Worm (Caenorhabditis elegans) whole organism, L1 larva: ENCODE results near the gene srm-6.

Source experiments
- C04F5.9 ChIP-seq: sonication (generic microtip); optimal IDR thresholded peaks from 2 replicates; lab custom pipeline; 2016; ENCODE audit warnings: missing genetic modification characterization, missing compliant biosample characterization
- C34B4.2 ChIP-seq: sonication (generic microtip); optimal IDR thresholded peaks from 2 replicates; lab custom pipeline; 2017; ENCODE audit warnings: mild to moderate bottlenecking, missing genetic modification characterization, missing compliant biosample characterization
- F16B12.6 ChIP-seq: fragments of 150-350 bp; optimal IDR thresholded peaks from 2 replicates; lab custom pipeline; 2014; ENCODE audit warnings: missing biosample characterization, missing genetic modification characterization
- Y116A8C.19 ChIP-seq: sonication (generic microtip); optimal IDR thresholded peaks from 2 replicates; lab custom pipeline; 2016; ENCODE audit warnings: missing compliant biosample characterization, missing genetic modification characterization, borderline replicate concordance
- aha-1 ChIP-seq: fragments of 150-350 bp; optimal IDR thresholded peaks from 2 replicates; lab custom pipeline; 2014; ENCODE audit warnings: missing biosample characterization, missing genetic modification characterization
- aly-2 ChIP-seq: fragments of 150-350 bp; optimal IDR thresholded peaks from 2 replicates; lab custom pipeline; 2014; ENCODE audit warnings: missing biosample characterization, missing genetic modification characterization
- ama-1 ChIP-seq: fragments of 150-350 bp; optimal IDR thresholded peaks from 2 replicates; lab custom pipeline; 2014
- blmp-1 ChIP-seq: fragments of 150-350 bp; optimal IDR thresholded peaks from 2 replicates; lab custom pipeline; 2014; ENCODE audit warnings: missing biosample characterization, missing genetic modification characterization
- ceh-63 ChIP-seq: fragments of 200-800 bp; sonication (Bioruptor generic); optimal IDR thresholded peaks from 2 replicates; lab custom pipeline; 2018; ENCODE audit warnings: mild to moderate bottlenecking, missing genetic modification characterization, missing compliant biosample characterization
- dsc-1 ChIP-seq: sonication (generic microtip); optimal IDR thresholded peaks from 2 replicates; lab custom pipeline; 2016; ENCODE audit warnings: mild to moderate bottlenecking, missing genetic modification characterization, missing compliant biosample characterization
- efl-1 ChIP-seq, 4 experiments: fragments of 150-350 bp; optimal IDR thresholded peaks in 3 of 4; peaks in 1 of 4; 1 replicate in 1 of 4; 2 replicates in 3 of 4; lab custom pipeline; 2014; ENCODE audit warnings: missing biosample characterization in 2 of 4, missing genetic modification characterization in 2 of 4, missing genetic modification reagents in 2 of 4
- egl-27 ChIP-seq, 2 experiments: fragments of 150-350 bp in 1 of 2; sonication (generic microtip); optimal IDR thresholded peaks; 3 replicates each; lab custom pipeline; 2017 to 2018; ENCODE audit warnings: missing biosample characterization in 2 of 2, missing genetic modification characterization in 2 of 2, missing genetic modification reagents in 2 of 2
- elt-2 ChIP-seq: sonication (generic microtip); optimal IDR thresholded peaks from 2 replicates; lab custom pipeline; 2016; ENCODE audit warnings: missing genetic modification characterization, mild to moderate bottlenecking, inconsistent platforms, missing compliant biosample characterization, missing genetic modification reagents
- elt-3 ChIP-seq, 6 experiments: fragments of 150-350 bp in 1 of 6; sonication (generic microtip); optimal IDR thresholded peaks; 2 replicates each; lab custom pipeline; 2017 to 2018; ENCODE audit warnings: missing biosample characterization in 6 of 6, missing genetic modification characterization in 6 of 6, inconsistent platforms in 1 of 6
- ets-5 ChIP-seq: fragments of 200-800 bp; sonication (Bioruptor generic); IDR thresholded peaks from 2 replicates; pipeline ENCODE4 v1.3.6; 2022; ENCODE audit warnings: missing genetic modification characterization, missing compliant biosample characterization
- fkh-8 ChIP-seq: sonication (generic microtip); optimal IDR thresholded peaks from 2 replicates; lab custom pipeline; 2016; ENCODE audit warnings: mild to moderate bottlenecking, missing genetic modification characterization, missing compliant biosample characterization
- grh-1 ChIP-seq: fragments of 200-800 bp; sonication (Bioruptor generic); IDR thresholded peaks from 2 replicates; pipeline ENCODE4 v1.3.6; 2022; ENCODE audit warnings: missing genetic modification reagents, missing genetic modification characterization, missing compliant biosample characterization
- irx-1 ChIP-seq: sonication (generic microtip); optimal IDR thresholded peaks from 2 replicates; lab custom pipeline; 2016; ENCODE audit warnings: missing genetic modification characterization, missing compliant biosample characterization
- isw-1 ChIP-seq: fragments of 200-800 bp; sonication (Bioruptor generic); IDR thresholded peaks from 2 replicates; pipeline ENCODE4 v1.3.6; 2022; ENCODE audit warnings: missing genetic modification characterization, missing compliant biosample characterization
- jun-1 ChIP-seq: fragments of 150-350 bp; optimal IDR thresholded peaks from 2 replicates; lab custom pipeline; 2014; ENCODE audit warnings: missing biosample characterization, missing genetic modification reagents, missing genetic modification characterization
- lin-14 ChIP-seq: fragments of 200-800 bp; sonication (Bioruptor generic); optimal IDR thresholded peaks from 2 replicates; lab custom pipeline; 2018; ENCODE audit warnings: mild to moderate bottlenecking, missing genetic modification characterization, moderate library complexity, missing compliant biosample characterization
- lin-35 ChIP-seq, 2 experiments: fragments of 150-350 bp; optimal IDR thresholded peaks; 2 replicates each; lab custom pipeline; 2014; ENCODE audit warnings: missing biosample characterization in 2 of 2, missing genetic modification characterization in 2 of 2, missing genetic modification reagents in 2 of 2
- lin-39 ChIP-seq: fragments of 150-350 bp; optimal IDR thresholded peaks from 2 replicates; lab custom pipeline; 2014; ENCODE audit warnings: missing biosample characterization, missing genetic modification reagents, missing genetic modification characterization
- lir-3 ChIP-seq: sonication (generic microtip); optimal IDR thresholded peaks from 2 replicates; lab custom pipeline; 2016; ENCODE audit warnings: mild to moderate bottlenecking, missing genetic modification characterization, moderate library complexity, missing compliant biosample characterization; ENCODE audit not compliant: poor library complexity
- mab-9 ChIP-seq: fragments of 200-800 bp; sonication (Bioruptor generic); IDR thresholded peaks from 2 replicates; pipeline ENCODE4 v1.3.6; 2022; ENCODE audit warnings: missing genetic modification reagents, missing genetic modification characterization, missing compliant biosample characterization
- mdl-1 ChIP-seq, 2 experiments: fragments of 150-350 bp; optimal IDR thresholded peaks; 2 replicates each; lab custom pipeline; 2014 to 2017; ENCODE audit warnings: missing biosample characterization in 2 of 2, missing genetic modification characterization in 2 of 2, inconsistent platforms in 1 of 2
- mep-1 ChIP-seq: fragments of 150-350 bp; optimal IDR thresholded peaks from 2 replicates; lab custom pipeline; 2014; ENCODE audit warnings: missing biosample characterization, missing genetic modification characterization
- nhr-11 ChIP-seq: fragments of 150-350 bp; optimal IDR thresholded peaks from 2 replicates; lab custom pipeline; 2014; ENCODE audit warnings: missing biosample characterization, missing genetic modification characterization
- nhr-12 ChIP-seq: sonication (generic microtip); optimal IDR thresholded peaks from 2 replicates; lab custom pipeline; 2017; ENCODE audit warnings: missing biosample characterization, missing genetic modification characterization
- nhr-19 ChIP-seq: fragments of 200-800 bp; sonication (Bioruptor generic); conservative IDR thresholded peaks from 2 replicates; pipeline ENCODE4 v1.3.6; 2022; ENCODE audit warnings: missing genetic modification characterization, missing compliant biosample characterization
- nhr-20 ChIP-seq: sonication (generic microtip); optimal IDR thresholded peaks from 2 replicates; lab custom pipeline; 2016; ENCODE audit warnings: mild to moderate bottlenecking, missing genetic modification characterization, missing compliant biosample characterization
- nhr-28 ChIP-seq: fragments of 150-350 bp; optimal IDR thresholded peaks from 2 replicates; lab custom pipeline; 2014; ENCODE audit warnings: missing biosample characterization, missing genetic modification characterization
- nhr-71 ChIP-seq: sonication (generic microtip); optimal IDR thresholded peaks from 2 replicates; lab custom pipeline; 2016; ENCODE audit warnings: mild to moderate bottlenecking, missing genetic modification characterization, moderate library complexity, missing compliant biosample characterization
- nhr-76 ChIP-seq: sonication (generic microtip); optimal IDR thresholded peaks from 2 replicates; lab custom pipeline; 2017; ENCODE audit warnings: missing biosample characterization, missing genetic modification characterization
- nhr-77 ChIP-seq: fragments of 150-350 bp; optimal IDR thresholded peaks from 2 replicates; lab custom pipeline; 2014; ENCODE audit warnings: missing biosample characterization, missing genetic modification characterization
- nhr-84 ChIP-seq: sonication (generic microtip); optimal IDR thresholded peaks from 2 replicates; lab custom pipeline; 2017; ENCODE audit warnings: missing biosample characterization, missing genetic modification characterization
- nhr-85 ChIP-seq: sonication (generic microtip); peaks from one replicate; lab custom pipeline; 2016; ENCODE audit warnings: missing genetic modification characterization, inconsistent platforms, missing compliant biosample characterization
- nhr-90 ChIP-seq: sonication (generic microtip); optimal IDR thresholded peaks from 2 replicates; lab custom pipeline; 2016; ENCODE audit warnings: mild to moderate bottlenecking, missing genetic modification characterization, missing compliant biosample characterization; ENCODE audit not compliant: poor library complexity
- rnt-1 ChIP-seq: sonication (generic microtip); optimal IDR thresholded peaks from 2 replicates; lab custom pipeline; 2016; ENCODE audit warnings: mild to moderate bottlenecking, missing genetic modification characterization, moderate library complexity, missing compliant biosample characterization
- skn-1 ChIP-seq: fragments of 150-350 bp; optimal IDR thresholded peaks from 2 replicates; lab custom pipeline; 2014; ENCODE audit warnings: missing biosample characterization, missing genetic modification characterization
- snpc-4 ChIP-seq: fragments of 150-350 bp; optimal IDR thresholded peaks from 2 replicates; lab custom pipeline; 2014; ENCODE audit warnings: missing biosample characterization, missing genetic modification characterization
- tbx-2 ChIP-seq: sonication (generic microtip); optimal IDR thresholded peaks from 2 replicates; lab custom pipeline; 2016; ENCODE audit warnings: missing genetic modification characterization, missing compliant biosample characterization
- unc-130 ChIP-seq: fragments of 150-350 bp; optimal IDR thresholded peaks from 2 replicates; lab custom pipeline; 2017; ENCODE audit warnings: missing biosample characterization, missing genetic modification characterization, inconsistent platforms
- unc-30 ChIP-seq: sonication (generic microtip); optimal IDR thresholded peaks from 2 replicates; lab custom pipeline; 2017; ENCODE audit warnings: missing biosample characterization, missing genetic modification characterization
- unc-98 ChIP-seq: fragments of 200-800 bp; sonication (Bioruptor generic); IDR thresholded peaks from 2 replicates; pipeline ENCODE4 v1.3.6; 2022; ENCODE audit warnings: missing genetic modification characterization, missing compliant biosample characterization
- ztf-11 ChIP-seq, 2 experiments: sonication (generic microtip); optimal IDR thresholded peaks; 2 replicates each; lab custom pipeline; 2016 to 2017; ENCODE audit warnings: missing genetic modification characterization in 2 of 2, missing biosample characterization in 1 of 2, missing compliant biosample characterization in 1 of 2
- ztf-4 ChIP-seq: fragments of 150-350 bp; optimal IDR thresholded peaks from 2 replicates; lab custom pipeline; 2014; ENCODE audit warnings: missing biosample characterization, missing genetic modification characterization

srm-6 gene

DNA sequence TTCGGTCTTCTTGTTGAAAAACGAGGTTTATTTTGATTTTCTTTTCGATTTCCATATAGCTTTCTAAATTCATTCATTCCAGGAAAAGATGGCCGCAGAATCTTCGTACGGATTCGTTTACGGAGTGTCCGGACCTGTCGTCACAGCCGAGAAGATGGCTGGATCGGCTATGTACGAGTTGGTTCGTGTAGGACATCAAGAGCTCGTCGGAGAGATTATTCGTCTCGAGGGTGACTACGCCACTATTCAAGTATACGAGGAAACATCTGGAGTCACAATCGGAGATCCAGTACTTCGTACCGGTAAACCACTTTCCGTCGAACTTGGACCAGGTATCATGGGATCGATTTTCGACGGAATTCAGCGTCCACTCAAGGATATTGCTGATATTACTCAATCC, 14.9 kb downstream of the srm-6 start, which contains the start of gene vha-13:
Gene vha-13, plus strand, starts transcription at position 81 of the 400 bp plus-strand sequence.
- TF ChIP-seq fkh-8 (tag; lab: Kevin White, UChicago), result no peak
- no peak for TF ChIP-seq nhr-71
- TF ChIP-seq Y116A8C.19 (tag; lab: Kevin White, UChicago), result no peak
- TF ChIP-seq nhr-28 (tag; lab: Kevin White, UChicago), result no peak
- no peak for TF ChIP-seq efl-1 (optimal IDR thresholded peaks at IDR 0.05; lab: Kevin White, UChicago)
- TF ChIP-seq efl-1 (GFP tag; optimal IDR thresholded peaks at IDR 0.05 in 1 of 2; lab: Kevin White, UChicago), result peak in 1 of 2 experiments; percentile 65
- no peak for TF ChIP-seq C04F5.9
- TF ChIP-seq rnt-1, result no peak
- no peak for TF ChIP-seq nhr-76 (tag; lab: Kevin White, UChicago)
- TF ChIP-seq grh-1 (GFP tag; lab: Robert Waterston, UW), result no peak
- no peak for TF ChIP-seq ets-5
- TF ChIP-seq mdl-1 (tag; optimal IDR thresholded peaks at IDR 0.05; lab: Kevin White, UChicago), result no peak
- peak; percentile 42 for TF ChIP-seq nhr-85 (tag; lab: Kevin White, UChicago)
- no peak for TF ChIP-seq ztf-11 (tag; optimal IDR thresholded peaks at IDR 0.05; lab: Kevin White, UChicago)
- TF ChIP-seq unc-130 (tag; lab: Kevin White, UChicago), result no peak
- TF ChIP-seq dsc-1 (tag; lab: Kevin White, UChicago), result no peak
- TF ChIP-seq nhr-77 (tag; lab: Kevin White, UChicago), result no peak
- no peak for TF ChIP-seq mab-9 (GFP tag; lab: Robert Waterston, UW)

DNA sequence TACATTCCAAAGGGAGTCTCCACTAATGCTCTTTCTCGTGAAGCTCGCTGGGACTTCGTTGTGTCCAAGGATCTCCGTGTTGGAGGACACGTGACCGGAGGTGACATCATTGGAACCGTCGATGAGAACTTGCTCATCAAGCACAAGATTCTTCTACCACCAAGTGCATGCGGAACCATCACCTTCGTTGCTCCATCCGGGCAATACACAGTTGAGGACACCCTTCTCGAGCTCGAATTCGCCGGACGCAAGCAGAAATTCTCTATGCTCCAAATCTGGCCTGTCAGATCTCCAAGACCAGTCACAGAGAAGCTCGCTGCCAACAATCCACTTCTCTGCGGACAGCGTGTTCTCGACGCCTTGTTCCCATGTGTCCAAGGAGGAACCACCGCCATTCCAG, 15.3 kb downstream of the srm-6 start:
- TF ChIP-seq elt-2 (tag; lab: Kevin White, UChicago), result no peak
- no peak for TF ChIP-seq nhr-77 (tag; lab: Kevin White, UChicago)
- no peak for TF ChIP-seq aha-1
- no peak for TF ChIP-seq F16B12.6 (tag; lab: Kevin White, UChicago)
- TF ChIP-seq ztf-4 (tag; lab: Kevin White, UChicago), result no peak
- TF ChIP-seq tbx-2 (tag; lab: Kevin White, UChicago), result no peak
- TF ChIP-seq lin-35 (GFP tag; optimal IDR thresholded peaks at IDR 0.05; lab: Kevin White, UChicago), result no peak
- no peak for TF ChIP-seq unc-30 (tag; lab: Kevin White, UChicago)
- no peak for TF ChIP-seq mab-9 (GFP tag; lab: Robert Waterston, UW)
- no peak for TF ChIP-seq grh-1 (GFP tag; lab: Robert Waterston, UW)
- no peak for TF ChIP-seq nhr-12 (tag; lab: Kevin White, UChicago)
- no peak for TF ChIP-seq lin-39 (tag; lab: Kevin White, UChicago)
- TF ChIP-seq nhr-20 (tag; lab: Kevin White, UChicago), result no peak
- no peak for TF ChIP-seq nhr-71
- TF ChIP-seq ama-1 (lab: Kevin White, UChicago), result no peak
- TF ChIP-seq isw-1 (GFP tag; lab: Robert Waterston, UW), result no peak
- no peak for TF ChIP-seq ceh-63 (GFP tag; lab: Kevin White, UChicago)
- TF ChIP-seq blmp-1, result no peak

DNA sequence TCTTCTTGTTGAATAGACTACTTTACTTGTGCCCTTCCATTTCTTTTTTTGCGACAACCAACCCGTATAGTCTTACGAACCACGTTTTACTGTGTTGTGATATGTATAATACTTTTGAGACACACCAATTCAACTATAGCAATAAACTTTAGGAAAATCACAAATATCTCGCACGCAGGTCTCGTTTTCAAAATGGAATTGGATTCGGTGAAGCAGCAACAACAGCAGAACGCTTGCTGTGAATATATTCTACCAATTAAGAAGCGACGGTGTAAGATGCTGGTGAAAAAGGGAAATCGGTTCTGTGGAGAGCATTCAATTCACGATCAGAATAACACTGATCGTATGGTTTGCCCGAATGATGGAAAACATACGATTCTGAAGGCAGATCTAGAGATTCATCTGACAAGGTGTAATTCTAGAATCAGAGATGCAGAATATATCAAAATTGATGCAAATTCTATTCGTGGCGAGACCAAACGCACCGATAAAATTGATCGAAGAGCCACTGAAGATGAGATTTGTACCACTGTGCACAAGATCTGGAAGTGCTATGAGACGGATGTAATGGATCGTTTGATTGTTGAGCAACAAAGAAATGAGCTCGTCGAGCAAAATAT, 17.6 kb downstream of the srm-6 start, which contains the start of gene Y49A3A.3:
Gene Y49A3A.3, plus strand, starts transcription at position 153 of the 620 bp plus-strand sequence.
- TF ChIP-seq nhr-85 (tag; lab: Kevin White, UChicago) (no peak), ztf-11 (tag; optimal IDR thresholded peaks at IDR 0.05; lab: Kevin White, UChicago) (no peak), nhr-20 (tag; lab: Kevin White, UChicago) (peak; percentile 15), irx-1 (tag; lab: Kevin White, UChicago) (no peak), mep-1 (no peak), lin-35 (GFP tag; optimal IDR thresholded peaks at IDR 0.05; lab: Kevin White, UChicago) (peak in 1 of 2 experiments; percentile 34), tbx-2 (tag; lab: Kevin White, UChicago) (no peak), grh-1 (GFP tag; lab: Robert Waterston, UW) (no peak), lir-3 (tag; lab: Kevin White, UChicago) (no peak), nhr-11 (tag; lab: Kevin White, UChicago) (no peak), snpc-4 (tag; lab: Kevin White, UChicago) (no peak), rnt-1 (peak; percentile 11), nhr-19 (GFP tag; lab: Robert Waterston, UW) (no peak), efl-1 (optimal IDR thresholded peaks at IDR 0.05; lab: Kevin White, UChicago) (peak; percentile 9 to 32), efl-1 (GFP tag; optimal IDR thresholded peaks at IDR 0.05 in 1 of 2; lab: Kevin White, UChicago) (peak in 1 of 2 experiments; percentile 95), blmp-1 (no peak), nhr-90 (tag; lab: Kevin White, UChicago) (peak; percentile 67), skn-1 (tag; lab: Kevin White, UChicago) (no peak), nhr-84 (tag; lab: Kevin White, UChicago) (no peak), C34B4.2 (tag; lab: Kevin White, UChicago) (no peak), aly-2 (tag; lab: Kevin White, UChicago) (peak; percentile 98), nhr-12 (tag; lab: Kevin White, UChicago) (no peak), egl-27 (tag; optimal IDR thresholded peaks at IDR 0.05; lab: Kevin White, UChicago) (no peak), isw-1 (GFP tag; lab: Robert Waterston, UW) (no peak), jun-1 (no peak), nhr-28 (tag; lab: Kevin White, UChicago) (no peak), lin-14 (no peak), unc-98 (GFP tag; lab: Robert Waterston, UW) (no peak), elt-3 (tag; optimal IDR thresholded peaks at IDR 0.05; lab: Kevin White, UChicago) (no peak)
